Worm (Caenorhabditis elegans): ENCODE measurements around the gene gplb-1.

DNA sequence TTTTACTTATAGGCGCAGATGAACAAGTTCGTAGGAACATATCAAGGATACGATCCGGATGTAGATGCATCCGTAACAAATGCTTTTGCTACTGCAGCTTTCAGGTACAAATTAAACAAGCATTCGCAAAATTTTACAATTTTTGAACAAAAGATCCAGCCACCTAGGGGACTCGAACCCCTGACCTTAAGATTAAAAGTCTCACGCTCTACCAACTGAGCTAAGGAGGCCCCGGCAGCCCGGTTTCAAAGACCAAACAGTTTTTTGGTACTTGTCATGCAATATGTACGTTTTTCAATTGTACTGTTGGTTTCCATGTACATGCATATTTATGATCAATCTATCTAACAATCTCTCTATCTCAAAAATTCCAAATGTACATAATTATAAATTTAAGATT lies 28.4 kb upstream of the gplb-1 start:
- no peak for TF ChIP-seq pqm-1 (tag; optimal IDR thresholded peaks at IDR 0.05)
- TF ChIP-seq ama-1 (optimal IDR thresholded peaks at IDR 0.05): no peak
- TF ChIP-seq lin-39 (tag; optimal IDR thresholded peaks at IDR 0.05): no peak
- TF ChIP-seq egl-27 (tag; optimal IDR thresholded peaks at IDR 0.05): no peak
- TF ChIP-seq unc-62 (GFP tag; optimal IDR thresholded peaks at IDR 0.05 in 1 of 2): no peak
- TF ChIP-seq unc-62 (tag; optimal IDR thresholded peaks at IDR 0.05): no peak
- no peak for TF ChIP-seq mdl-1 (tag; optimal IDR thresholded peaks at IDR 0.05)
- no peak for TF ChIP-seq nhr-11 (tag; optimal IDR thresholded peaks at IDR 0.05)
- no peak for TF ChIP-seq ZK546.5 (tag; optimal IDR thresholded peaks at IDR 0.05)

Measured in whole organism, L4 larva.